Fruit fly (Drosophila melanogaster) whole organism, adult: ENCODE data around the gene Papss.

Experiments
- CG11617 ChIP-seq: fragments of 200-800 bp; sonication (Bioruptor generic); optimal IDR thresholded peaks from 2 replicates; lab custom pipeline; 2017; ENCODE audit warnings: mild to moderate bottlenecking, missing biosample characterization, missing genetic modification reagents, missing genetic modification characterization
- CG12768 ChIP-seq: fragments of 200-800 bp; sonication (Bioruptor generic); optimal IDR thresholded peaks from 2 replicates; lab custom pipeline; 2017; ENCODE audit warnings: missing biosample characterization, missing genetic modification characterization, mild to moderate bottlenecking, moderate library complexity, missing genetic modification reagents
- CG14711 ChIP-seq: fragments of 200-800 bp; sonication (Bioruptor generic); optimal IDR thresholded peaks from 2 replicates; lab custom pipeline; 2018; ENCODE audit warnings: missing biosample characterization, mild to moderate bottlenecking, missing genetic modification characterization, moderate library complexity
- CG1620 ChIP-seq: fragments of 200-800 bp; sonication (Bioruptor generic); optimal IDR thresholded peaks from 2 replicates; lab custom pipeline; 2016; ENCODE audit warnings: missing biosample characterization, missing genetic modification characterization
- CG33017 ChIP-seq: fragments of 200-800 bp; sonication (Bioruptor generic); optimal IDR thresholded peaks from 2 replicates; lab custom pipeline; 2018; ENCODE audit warnings: missing biosample characterization, mild to moderate bottlenecking, missing genetic modification characterization, moderate library complexity
- CG5204 ChIP-seq: fragments of 200-800 bp; sonication (Bioruptor generic); optimal IDR thresholded peaks from 2 replicates; lab custom pipeline; 2016; ENCODE audit warnings: missing biosample characterization, missing genetic modification characterization
- CG7045 ChIP-seq: fragments of 200-800 bp; sonication (Bioruptor generic); optimal IDR thresholded peaks from 2 replicates; lab custom pipeline; 2017; ENCODE audit warnings: missing biosample characterization, mild to moderate bottlenecking, missing genetic modification characterization
- CG7101 ChIP-seq: fragments of 200-800 bp; sonication (Bioruptor generic); optimal IDR thresholded peaks from 2 replicates; lab custom pipeline; 2018; ENCODE audit warnings: missing biosample characterization, mild to moderate bottlenecking, missing genetic modification characterization, moderate library complexity
- Clk ChIP-seq: fragments of 200-800 bp; sonication (Bioruptor generic); optimal IDR thresholded peaks from 2 replicates; lab custom pipeline; 2017; ENCODE audit warnings: missing biosample characterization, missing genetic modification characterization
- Crg-1 ChIP-seq: fragments of 200-800 bp; sonication (Bioruptor generic); optimal IDR thresholded peaks from 2 replicates; lab custom pipeline; 2016; ENCODE audit warnings: missing biosample characterization, missing genetic modification characterization
- Hr96 ChIP-seq: fragments of 200-800 bp; sonication (Bioruptor generic); optimal IDR thresholded peaks from 2 replicates; lab custom pipeline; 2016; ENCODE audit warnings: missing biosample characterization, missing genetic modification characterization
- Mnt ChIP-seq: fragments of 200-800 bp; sonication (Bioruptor generic); optimal IDR thresholded peaks from 2 replicates; lab custom pipeline; 2016; ENCODE audit warnings: missing biosample characterization, mild to moderate bottlenecking, missing genetic modification characterization
- bab1 ChIP-seq: fragments of 200-800 bp; sonication (Bioruptor generic); optimal IDR thresholded peaks from 3 replicates; lab custom pipeline; 2019; ENCODE audit warnings: missing biosample characterization, mild to moderate bottlenecking, missing genetic modification characterization, moderate library complexity
- cic ChIP-seq: fragments of 200-800 bp; sonication (Bioruptor generic); optimal IDR thresholded peaks from 2 replicates; lab custom pipeline; 2017; ENCODE audit warnings: missing biosample characterization, mild to moderate bottlenecking, missing genetic modification characterization, moderate library complexity
- cnc ChIP-seq, 2 experiments: fragments of >200 bp; optimal IDR thresholded peaks; 2 replicates each; lab custom pipeline; 2017
- kay ChIP-seq: fragments of 200-800 bp; sonication (Bioruptor generic); peaks from one replicate; lab custom pipeline; 2016; ENCODE audit warnings: missing biosample characterization, missing genetic modification characterization, borderline replicate concordance
- ovo ChIP-seq: fragments of 200-800 bp; sonication (Bioruptor generic); optimal IDR thresholded peaks from 2 replicates; lab custom pipeline; 2016; ENCODE audit warnings: missing biosample characterization, missing genetic modification characterization
- pad ChIP-seq: fragments of 200-800 bp; sonication (Bioruptor generic); optimal IDR thresholded peaks from 3 replicates; lab custom pipeline; 2017; ENCODE audit warnings: missing biosample characterization, missing genetic modification characterization, mild to moderate bottlenecking, moderate library complexity, missing genetic modification reagents
- tj ChIP-seq: fragments of 200-800 bp; sonication (Bioruptor generic); optimal IDR thresholded peaks from 3 replicates; lab custom pipeline; 2017; ENCODE audit warnings: missing biosample characterization, mild to moderate bottlenecking, missing genetic modification characterization, moderate library complexity
- toe ChIP-seq: fragments of 200-800 bp; sonication (Bioruptor generic); optimal IDR thresholded peaks from 2 replicates; lab custom pipeline; 2016; ENCODE audit warnings: missing biosample characterization, missing genetic modification characterization

Gene Papss

dm6 chr3L:19818701-19819100 is 26.4 kb upstream of the Papss start:
- TF ChIP-seq cnc (optimal IDR thresholded peaks at IDR 0.05; lab: Kevin White, UChicago) (no peak), CG5204 (GFP tag; lab: Kevin White, UChicago) (no peak)

- TF ChIP-seq pad (GFP tag; lab: Kevin White, UChicago) (no peak), kay (GFP tag; lab: Kevin White, UChicago) (no peak), Crg-1 (GFP tag; lab: Kevin White, UChicago) (no peak), toe (GFP tag; lab: Kevin White, UChicago) (no peak), bab1 (GFP tag; lab: Kevin White, UChicago) (peak; percentile 10), ovo (no peak), CG5204 (GFP tag; lab: Kevin White, UChicago) (no peak), Hr96 (GFP tag; lab: Kevin White, UChicago) (no peak), CG7045 (no peak), CG12768 (peak; percentile 17), cnc (optimal IDR thresholded peaks at IDR 0.05; lab: Kevin White, UChicago) (no peak), CG33017 (tag; lab: Kevin White, UChicago) (no peak), cic (GFP tag; lab: Kevin White, UChicago) (no peak), CG7101 (tag; lab: Kevin White, UChicago) (no peak), Mnt (GFP tag; lab: Kevin White, UChicago) (no peak), CG1620 (no peak), tj (GFP tag; lab: Kevin White, UChicago) (no peak)
Observed at dm6 chr3L:19833227-19833626, 11.9 kb upstream of the Papss start.

- TF ChIP-seq CG33017 (tag; lab: Kevin White, UChicago) (peak; percentile 38), CG5204 (GFP tag; lab: Kevin White, UChicago) (no peak), kay (GFP tag; lab: Kevin White, UChicago) (no peak), ovo (peak; percentile 53), cic (GFP tag; lab: Kevin White, UChicago) (no peak), CG11617 (GFP tag; lab: Kevin White, UChicago) (peak; percentile 34), CG7101 (tag; lab: Kevin White, UChicago) (peak; percentile 75), bab1 (GFP tag; lab: Kevin White, UChicago) (peak; percentile 66), CG7045 (no peak), pad (GFP tag; lab: Kevin White, UChicago) (peak; percentile 59), CG12768 (no peak), Clk (GFP tag; lab: Kevin White, UChicago) (no peak), Crg-1 (GFP tag; lab: Kevin White, UChicago) (no peak), toe (GFP tag; lab: Kevin White, UChicago) (no peak), cnc (optimal IDR thresholded peaks at IDR 0.05; lab: Kevin White, UChicago) (no peak), tj (GFP tag; lab: Kevin White, UChicago) (peak; percentile 21), Hr96 (GFP tag; lab: Kevin White, UChicago) (no peak), CG14711 (tag; lab: Kevin White, UChicago) (peak; percentile 41), CG1620 (peak; percentile 61), Mnt (GFP tag; lab: Kevin White, UChicago) (peak; percentile 63)
Observed at dm6 chr3L:19834143-19834794, 10.8 kb upstream of the Papss start, which contains the start of the genes trc and CG32221. Gene trc (minus strand): TSS chr3L:19834304. Gene CG32221 (plus strand): TSS chr3L:19834670.

- TF ChIP-seq cic (GFP tag; lab: Kevin White, UChicago) (peak; percentile 3), bab1 (GFP tag; lab: Kevin White, UChicago) (peak; percentile 35), pad (GFP tag; lab: Kevin White, UChicago) (no peak), CG14711 (tag; lab: Kevin White, UChicago) (no peak), CG1620 (no peak)
Observed at dm6 chr3L:19836375-19836937, 8.6 kb upstream of the Papss start, which contains the start of gene kto. Gene kto (plus strand): TSS chr3L:19836614.

dm6 chr3L:19844507-19844906 is 586 bp upstream of the Papss start:
- TF ChIP-seq CG5204 (GFP tag; lab: Kevin White, UChicago) (no peak), CG7045 (no peak), CG7101 (tag; lab: Kevin White, UChicago) (no peak), CG33017 (tag; lab: Kevin White, UChicago) (no peak), cic (GFP tag; lab: Kevin White, UChicago) (no peak), Crg-1 (GFP tag; lab: Kevin White, UChicago) (no peak), Clk (GFP tag; lab: Kevin White, UChicago) (no peak), ovo (no peak), tj (GFP tag; lab: Kevin White, UChicago) (no peak), CG14711 (tag; lab: Kevin White, UChicago) (no peak), CG11617 (GFP tag; lab: Kevin White, UChicago) (no peak), kay (GFP tag; lab: Kevin White, UChicago) (no peak), CG12768 (no peak), Hr96 (GFP tag; lab: Kevin White, UChicago) (no peak), toe (GFP tag; lab: Kevin White, UChicago) (no peak), bab1 (GFP tag; lab: Kevin White, UChicago) (no peak), pad (GFP tag; lab: Kevin White, UChicago) (no peak)

- TF ChIP-seq Mnt (GFP tag; lab: Kevin White, UChicago) (no peak), tj (GFP tag; lab: Kevin White, UChicago) (peak; percentile 94)
Observed at dm6 chr3L:19845907-19846301, 811 bp downstream of the Papss start.
